Worm (Caenorhabditis elegans) whole organism, midembryonic: ENCODE measurements around the gene acl-7.

ENCODE experiments used
- T22C8.4 ChIP-seq: fragments of 200-800 bp; sonication (Bioruptor generic); IDR thresholded peaks from 2 replicates; pipeline ENCODE4 v1.3.6; 2022; ENCODE audit warnings: missing genetic modification characterization, missing compliant biosample characterization
- cog-1 ChIP-seq: sonication (generic microtip); optimal IDR thresholded peaks from 2 replicates; lab custom pipeline; 2016; ENCODE audit warnings: missing genetic modification characterization, missing compliant biosample characterization
- flt-1 ChIP-seq: fragments of 200-800 bp; sonication (Bioruptor generic); IDR thresholded peaks from 2 replicates; pipeline ENCODE4 v1.3.6; 2022; ENCODE audit warnings: missing genetic modification characterization, missing compliant biosample characterization
- ref-1 ChIP-seq: fragments of 200-800 bp; sonication (Bioruptor generic); conservative IDR thresholded peaks from 2 replicates; pipeline ENCODE4 v1.3.6; 2022; ENCODE audit warnings: missing genetic modification reagents, missing genetic modification characterization, missing compliant biosample characterization
- ztf-29 ChIP-seq: fragments of 200-800 bp; sonication (Bioruptor generic); IDR thresholded peaks from 2 replicates; pipeline ENCODE4 v1.3.6; 2022; ENCODE audit warnings: missing genetic modification reagents, missing genetic modification characterization, missing compliant biosample characterization

DNA sequence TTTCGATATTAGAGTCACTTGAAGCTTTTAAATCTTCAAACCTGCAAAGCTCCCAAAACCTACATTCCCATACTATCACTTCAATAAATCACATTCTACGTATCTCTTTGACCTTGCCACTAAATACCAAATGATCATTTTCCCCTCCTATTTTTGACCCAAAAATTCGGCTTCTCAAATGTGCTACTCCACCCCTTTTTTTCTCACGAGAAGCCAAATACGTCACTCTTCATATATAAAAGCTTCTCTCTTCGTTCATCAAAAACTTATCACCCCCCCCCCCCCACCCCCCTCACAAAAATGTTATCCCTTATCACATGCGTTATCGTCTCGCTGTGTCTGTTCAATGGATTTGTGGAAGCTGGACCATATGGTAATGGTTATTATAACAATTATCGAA lies 10.5 kb upstream of the acl-7 start, which contains the start of gene Y46G5A.38:
- TF ChIP-seq flt-1 (GFP tag; lab: Robert Waterston, UW) (no peak), ztf-29 (GFP tag; lab: Robert Waterston, UW) (no peak), cog-1 (tag; lab: Kevin White, UChicago) (no peak), T22C8.4 (no peak), ref-1 (GFP tag; lab: Robert Waterston, UW) (no peak)
